Fruit fly (Drosophila melanogaster) whole organism: ENCODE data around the gene H.

Source experiments
- CG8478 ChIP-seq: fragments of >200 bp; optimal IDR thresholded peaks from 2 replicates; lab custom pipeline; 2018; ENCODE audit warnings: inconsistent platforms
- Dll ChIP-seq: fragments of >200 bp; optimal IDR thresholded peaks from 2 replicates; lab custom pipeline; 2017
- EcR ChIP-seq, 2 experiments: fragments of >200 bp; optimal IDR thresholded peaks; 2 replicates each; lab custom pipeline; 2017; ENCODE audit warnings: missing biosample characterization in 2 of 2, missing genetic modification characterization in 2 of 2, missing genetic modification reagents in 2 of 2
- pan ChIP-seq: fragments of >200 bp; optimal IDR thresholded peaks from 2 replicates; lab custom pipeline; 2017
- psq ChIP-seq: fragments of >200 bp; optimal IDR thresholded peaks from 2 replicates; lab custom pipeline; 2017
- usp ChIP-seq: fragments of >200 bp; optimal IDR thresholded peaks from 2 replicates; lab custom pipeline; 2017; ENCODE audit warnings: missing biosample characterization, missing genetic modification characterization, mixed read lengths

H gene

dm6 chr3R:20608199-20608598 lies 13.5 kb upstream of the H start:
- TF ChIP-seq CG8478 (lab: Kevin White, UChicago) (no peak), EcR (GFP tag; optimal IDR thresholded peaks at IDR 0.05; lab: Kevin White, UChicago) (no peak), usp (GFP tag; lab: Kevin White, UChicago) (no peak), Dll (lab: Kevin White, UChicago) (no peak), pan (lab: Kevin White, UChicago) (no peak), psq (lab: Kevin White, UChicago) (no peak)

dm6 chr3R:20616801-20617200 lies 4.9 kb upstream of the H start, which contains the start of gene CG15923:
Gene CG15923, minus strand, starts transcription at chr3R:20616901.
- no peak for TF ChIP-seq Dll (lab: Kevin White, UChicago)
- no peak for TF ChIP-seq usp (GFP tag; lab: Kevin White, UChicago)
- TF ChIP-seq CG8478 (lab: Kevin White, UChicago) = no peak
- no peak for TF ChIP-seq EcR (GFP tag; optimal IDR thresholded peaks at IDR 0.05; lab: Kevin White, UChicago)
- TF ChIP-seq pan (lab: Kevin White, UChicago) = no peak
- TF ChIP-seq psq (lab: Kevin White, UChicago) = no peak

- no peak for TF ChIP-seq Dll (lab: Kevin White, UChicago)
- TF ChIP-seq CG8478 (lab: Kevin White, UChicago) = no peak
- no peak for TF ChIP-seq EcR (GFP tag; optimal IDR thresholded peaks at IDR 0.05; lab: Kevin White, UChicago)
- no peak for TF ChIP-seq usp (GFP tag; lab: Kevin White, UChicago)
- TF ChIP-seq pan (lab: Kevin White, UChicago) = no peak
- TF ChIP-seq psq (lab: Kevin White, UChicago) = no peak
These were observed 4.2 kb upstream of the H start, which contains the start of gene CG5466 for dm6 chr3R:20617583-20617982. Gene CG5466, plus strand, starts transcription at chr3R:20617883.

- no peak for TF ChIP-seq usp (GFP tag; lab: Kevin White, UChicago)
- no peak for TF ChIP-seq EcR (GFP tag; optimal IDR thresholded peaks at IDR 0.05; lab: Kevin White, UChicago)
- no peak for TF ChIP-seq pan (lab: Kevin White, UChicago)
- TF ChIP-seq Dll (lab: Kevin White, UChicago) = no peak
- TF ChIP-seq CG8478 (lab: Kevin White, UChicago) = no peak
- TF ChIP-seq psq (lab: Kevin White, UChicago) = no peak
These were observed 2.8 kb upstream of the H start for dm6 chr3R:20618947-20619346.

- TF ChIP-seq EcR (GFP tag; optimal IDR thresholded peaks at IDR 0.05; lab: Kevin White, UChicago) (no peak), CG8478 (lab: Kevin White, UChicago) (no peak), pan (lab: Kevin White, UChicago) (no peak), Dll (lab: Kevin White, UChicago) (no peak), psq (lab: Kevin White, UChicago) (no peak), usp (GFP tag; lab: Kevin White, UChicago) (no peak)
These were observed 795 bp downstream of the H start for dm6 chr3R:20622297-20623168.

dm6 chr3R:20626123-20626522 lies 4.4 kb downstream of the H start:
- TF ChIP-seq EcR (GFP tag; optimal IDR thresholded peaks at IDR 0.05; lab: Kevin White, UChicago) (no peak), psq (lab: Kevin White, UChicago) (no peak), Dll (lab: Kevin White, UChicago) (no peak), pan (lab: Kevin White, UChicago) (no peak), usp (GFP tag; lab: Kevin White, UChicago) (no peak), CG8478 (lab: Kevin White, UChicago) (no peak)

dm6 chr3R:20633984-20634446 lies 12.3 kb downstream of the H start:
- no peak for TF ChIP-seq Dll (lab: Kevin White, UChicago)
- TF ChIP-seq usp (GFP tag; lab: Kevin White, UChicago) = no peak
- no peak for TF ChIP-seq psq (lab: Kevin White, UChicago)
- TF ChIP-seq CG8478 (lab: Kevin White, UChicago) = no peak
- no peak for TF ChIP-seq pan (lab: Kevin White, UChicago)
- TF ChIP-seq EcR (GFP tag; optimal IDR thresholded peaks at IDR 0.05; lab: Kevin White, UChicago) = no peak

dm6 chr3R:20634674-20635594 lies 13.2 kb downstream of the H start, which contains the start of the genes Pi3K92E and Lrrk:
Gene Pi3K92E, minus strand, starts transcription at chr3R:20634732.
Gene Lrrk, plus strand, starts transcription at chr3R:20635480.
- TF ChIP-seq pan (lab: Kevin White, UChicago) (no peak), psq (lab: Kevin White, UChicago) (no peak), CG8478 (lab: Kevin White, UChicago) (no peak), Dll (lab: Kevin White, UChicago) (no peak), EcR (GFP tag; optimal IDR thresholded peaks at IDR 0.05; lab: Kevin White, UChicago) (no peak), usp (GFP tag; lab: Kevin White, UChicago) (no peak)

- no peak for TF ChIP-seq EcR (GFP tag; optimal IDR thresholded peaks at IDR 0.05; lab: Kevin White, UChicago)
These were observed 14.0 kb downstream of the H start for dm6 chr3R:20635735-20636134.

- TF ChIP-seq psq (lab: Kevin White, UChicago) (no peak), CG8478 (lab: Kevin White, UChicago) (no peak), usp (GFP tag; lab: Kevin White, UChicago) (no peak), Dll (lab: Kevin White, UChicago) (no peak), pan (lab: Kevin White, UChicago) (no peak), EcR (GFP tag; optimal IDR thresholded peaks at IDR 0.05; lab: Kevin White, UChicago) (no peak)
These were observed 26.9 kb downstream of the H start, which contains the start of gene GluRIIE for dm6 chr3R:20648616-20649015. Gene GluRIIE, minus strand, starts transcription at chr3R:20648716.
